Fruit fly (Drosophila melanogaster) whole organism, pupa: ENCODE results near the gene CG31549.

Source experiments
- CG17806 ChIP-seq: fragments of 200-800 bp; sonication (Bioruptor generic); optimal IDR thresholded peaks from 2 replicates; lab custom pipeline; 2018; ENCODE audit warnings: missing biosample characterization, mild to moderate bottlenecking, missing genetic modification characterization, moderate library complexity
- CG8301 ChIP-seq: fragments of 200-800 bp; sonication (Bioruptor generic); optimal IDR thresholded peaks from 2 replicates; lab custom pipeline; 2018; ENCODE audit warnings: missing biosample characterization, mild to moderate bottlenecking, missing genetic modification characterization
- CG9948 ChIP-seq: fragments of 200-800 bp; sonication (Bioruptor generic); optimal IDR thresholded peaks from 2 replicates; lab custom pipeline; 2018; ENCODE audit warnings: missing biosample characterization, mild to moderate bottlenecking, missing genetic modification characterization, moderate library complexity
- EcR ChIP-seq: fragments of 200-800 bp; sonication (Bioruptor generic); optimal IDR thresholded peaks from 3 replicates; lab custom pipeline; 2019; ENCODE audit warnings: missing biosample characterization, missing genetic modification characterization, mild to moderate bottlenecking, moderate library complexity, missing genetic modification reagents
- Ets98B ChIP-seq: fragments of 200-800 bp; sonication (Bioruptor generic); IDR thresholded peaks from 2 replicates; pipeline ENCODE4 v1.3.6; 2022; ENCODE audit warnings: missing biosample characterization, missing genetic modification characterization
- Snoo ChIP-seq: fragments of 200-800 bp; sonication (Bioruptor generic); optimal IDR thresholded peaks from 3 replicates; lab custom pipeline; 2017; ENCODE audit warnings: missing biosample characterization, mild to moderate bottlenecking, missing genetic modification characterization, inconsistent platforms
- fd96Ca ChIP-seq: fragments of 200-800 bp; sonication (Bioruptor generic); IDR thresholded peaks from 3 replicates; pipeline ENCODE4 v1.3.6; 2022; ENCODE audit warnings: missing biosample characterization, missing genetic modification characterization
- rn ChIP-seq: fragments of 200-800 bp; sonication (Bioruptor generic); IDR thresholded peaks from 2 replicates; pipeline ENCODE4 v1.3.6; 2022; ENCODE audit warnings: missing biosample characterization, missing genetic modification characterization

DNA sequence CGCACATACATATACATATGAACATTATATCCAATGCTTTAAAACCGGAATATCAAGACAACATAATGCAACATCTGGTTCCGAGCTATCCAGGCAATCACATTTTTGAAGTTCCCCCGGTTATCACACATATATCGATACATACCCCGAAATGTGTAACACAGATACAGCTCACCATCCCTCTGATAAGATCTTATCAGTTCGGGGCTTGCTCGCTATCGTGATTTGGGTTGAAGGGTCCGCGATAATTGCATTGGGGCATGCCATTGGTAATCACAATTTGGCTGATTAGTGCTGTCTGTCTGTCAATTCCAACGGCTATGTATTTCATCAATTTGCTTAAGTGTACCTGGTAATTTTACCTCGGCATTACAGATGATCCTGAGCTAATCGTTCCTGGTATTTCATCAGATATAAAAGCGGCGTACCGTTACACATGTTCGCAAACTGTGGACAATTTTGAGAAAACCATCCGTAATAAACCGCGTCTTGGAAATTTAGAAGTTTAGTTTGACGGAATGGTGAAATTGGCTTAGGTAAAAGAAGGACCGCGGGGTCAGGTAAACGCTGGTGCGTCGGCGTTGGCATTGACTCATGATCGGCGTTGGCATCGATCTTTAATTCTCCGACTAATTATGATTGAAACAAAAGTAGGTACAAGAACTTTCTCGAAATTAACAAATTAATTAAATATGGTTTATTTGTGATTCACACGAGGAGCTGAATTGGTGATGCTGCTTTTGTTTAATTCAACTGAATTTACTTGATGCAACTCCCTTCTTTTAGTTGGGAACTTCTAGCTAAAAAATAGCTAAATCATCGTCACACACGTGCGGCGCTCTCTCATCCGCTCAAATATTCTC, 40.0 kb downstream of the CG31549 start:
- no peak for TF ChIP-seq fd96Ca
- no peak for TF ChIP-seq rn (GFP tag; lab: Robert Waterston, UW)
- TF ChIP-seq Snoo (tag; lab: Kevin White, UChicago) = no peak
- TF ChIP-seq EcR (GFP tag; lab: Kevin White, UChicago) = no peak
- TF ChIP-seq CG8301 = no peak
- TF ChIP-seq Ets98B (GFP tag; lab: Robert Waterston, UW) = no peak
- TF ChIP-seq CG9948 (tag; lab: Kevin White, UChicago) = no peak
- no peak for TF ChIP-seq CG17806 (tag; lab: Kevin White, UChicago)
